Worm (Caenorhabditis elegans) whole organism, L1 larva: ENCODE measurements around the gene F26G1.5.

ENCODE experiments used
- ama-1 ChIP-seq: fragments of 150-350 bp; optimal IDR thresholded peaks from 2 replicates; lab custom pipeline; 2014
- dpl-1 ChIP-seq, 3 experiments: fragments of 150-350 bp in 2 of 3; sonication (generic microtip) in 1 of 3; optimal IDR thresholded peaks; 2 replicates each; lab custom pipeline; 2014 to 2017; ENCODE audit warnings: missing biosample characterization in 3 of 3, missing genetic modification characterization in 3 of 3, missing genetic modification reagents in 3 of 3
- egl-27 ChIP-seq, 2 experiments: fragments of 150-350 bp in 1 of 2; sonication (generic microtip); optimal IDR thresholded peaks; 3 replicates each; lab custom pipeline; 2017 to 2018; ENCODE audit warnings: missing biosample characterization in 2 of 2, missing genetic modification characterization in 2 of 2, missing genetic modification reagents in 2 of 2
- elt-3 ChIP-seq, 6 experiments: fragments of 150-350 bp in 1 of 6; sonication (generic microtip); optimal IDR thresholded peaks; 2 replicates each; lab custom pipeline; 2017 to 2018; ENCODE audit warnings: missing biosample characterization in 6 of 6, missing genetic modification characterization in 6 of 6, inconsistent platforms in 1 of 6
- fos-1 ChIP-seq: fragments of 150-350 bp; optimal IDR thresholded peaks from 2 replicates; lab custom pipeline; 2014; ENCODE audit warnings: missing biosample characterization, missing genetic modification characterization
- lin-13 ChIP-seq: fragments of 150-350 bp; optimal IDR thresholded peaks from 2 replicates; lab custom pipeline; 2014; ENCODE audit warnings: missing biosample characterization, missing genetic modification reagents, missing genetic modification characterization
- lsy-2 ChIP-seq, 2 experiments: fragments of 150-350 bp; optimal IDR thresholded peaks; 2 replicates each; lab custom pipeline; 2014; ENCODE audit warnings: missing biosample characterization in 2 of 2, missing genetic modification characterization in 2 of 2
- nhr-19 ChIP-seq: fragments of 200-800 bp; sonication (Bioruptor generic); conservative IDR thresholded peaks from 2 replicates; pipeline ENCODE4 v1.3.6; 2022; ENCODE audit warnings: missing genetic modification characterization, missing compliant biosample characterization
- nhr-28 ChIP-seq: fragments of 150-350 bp; optimal IDR thresholded peaks from 2 replicates; lab custom pipeline; 2014; ENCODE audit warnings: missing biosample characterization, missing genetic modification characterization
- nhr-76 ChIP-seq: sonication (generic microtip); optimal IDR thresholded peaks from 2 replicates; lab custom pipeline; 2017; ENCODE audit warnings: missing biosample characterization, missing genetic modification characterization
- nhr-85 ChIP-seq: sonication (generic microtip); peaks from one replicate; lab custom pipeline; 2016; ENCODE audit warnings: missing genetic modification characterization, inconsistent platforms, missing compliant biosample characterization
- nhr-90 ChIP-seq: sonication (generic microtip); optimal IDR thresholded peaks from 2 replicates; lab custom pipeline; 2016; ENCODE audit warnings: mild to moderate bottlenecking, missing genetic modification characterization, missing compliant biosample characterization; ENCODE audit not compliant: poor library complexity
- unc-62 ChIP-seq: fragments of 150-350 bp; optimal IDR thresholded peaks from 2 replicates; lab custom pipeline; 2014; ENCODE audit warnings: missing biosample characterization, missing genetic modification reagents, missing genetic modification characterization
- ztf-4 ChIP-seq: fragments of 150-350 bp; optimal IDR thresholded peaks from 2 replicates; lab custom pipeline; 2014; ENCODE audit warnings: missing biosample characterization, missing genetic modification characterization

- TF ChIP-seq lin-13 (GFP tag; lab: Kevin White, UChicago): no peak
- no peak for TF ChIP-seq nhr-19
- TF ChIP-seq nhr-90 (tag; lab: Kevin White, UChicago): no peak
- no peak for TF ChIP-seq fos-1 (tag; lab: Kevin White, UChicago)
- TF ChIP-seq nhr-85 (tag; lab: Kevin White, UChicago): no peak
- no peak for TF ChIP-seq unc-62 (GFP tag; lab: Kevin White, UChicago)
- no peak for TF ChIP-seq nhr-76 (tag; lab: Kevin White, UChicago)
- no peak for TF ChIP-seq lsy-2 (tag; optimal IDR thresholded peaks at IDR 0.05; lab: Kevin White, UChicago)
- no peak for TF ChIP-seq ama-1 (lab: Kevin White, UChicago)
- no peak for TF ChIP-seq egl-27 (tag; optimal IDR thresholded peaks at IDR 0.05; lab: Kevin White, UChicago)
- no peak for TF ChIP-seq ztf-4 (tag; lab: Kevin White, UChicago)
- TF ChIP-seq nhr-28: no peak
- no peak for TF ChIP-seq dpl-1 (GFP tag; optimal IDR thresholded peaks at IDR 0.05; lab: Kevin White, UChicago)
- TF ChIP-seq elt-3 (tag; optimal IDR thresholded peaks at IDR 0.05; lab: Kevin White, UChicago): no peak
These were observed 2.8 kb upstream of the F26G1.5 start, which contains the start of the genes F26G1.9 and F26G1.10 for ce11 chrII:4773891-4774432.
